Worm (Caenorhabditis elegans) whole organism, L4 larva: ENCODE data around the gene nhr-103.

Experiments used
- D1046.2 ChIP-seq: fragments of 200-800 bp; sonication (Bioruptor generic); IDR thresholded peaks from 2 replicates; pipeline ENCODE4 v1.3.6; 2022; ENCODE audit warnings: missing genetic modification characterization, missing compliant biosample characterization
- R02D3.7 ChIP-seq: fragments of 150-350 bp; sonication (generic microtip); optimal IDR thresholded peaks from 3 replicates; lab custom pipeline; 2014; ENCODE audit warnings: missing biosample characterization, missing genetic modification characterization
- aly-2 ChIP-seq: sonication (generic microtip); optimal IDR thresholded peaks from 2 replicates; lab custom pipeline; 2018; ENCODE audit warnings: missing biosample characterization, missing genetic modification characterization
- fkh-10 ChIP-seq: fragments of 150-350 bp; optimal IDR thresholded peaks from 2 replicates; lab custom pipeline; 2014; ENCODE audit warnings: missing biosample characterization, missing genetic modification reagents, missing genetic modification characterization
- fos-1 ChIP-seq: fragments of 150-350 bp; optimal IDR thresholded peaks from 2 replicates; lab custom pipeline; 2014; ENCODE audit warnings: missing biosample characterization, missing genetic modification characterization
- lsy-2 ChIP-seq, 2 experiments: fragments of 150-350 bp in 1 of 2; sonication (generic microtip) in 1 of 2; optimal IDR thresholded peaks; 2 replicates each; lab custom pipeline; 2014 to 2017; ENCODE audit warnings: missing biosample characterization in 2 of 2, missing genetic modification characterization in 2 of 2
- mdl-1 ChIP-seq, 2 experiments: fragments of 150-350 bp in 1 of 2; sonication (generic microtip) in 1 of 2; optimal IDR thresholded peaks; 2 replicates each; lab custom pipeline; 2014 to 2017; ENCODE audit warnings: missing biosample characterization in 2 of 2, missing genetic modification characterization in 2 of 2
- mxl-2 ChIP-seq: fragments of 200-800 bp; sonication (Bioruptor generic); conservative IDR thresholded peaks from 2 replicates; pipeline ENCODE4 v1.3.6; 2022; ENCODE audit warnings: missing genetic modification reagents, missing genetic modification characterization, missing compliant biosample characterization
- nhr-11 ChIP-seq: fragments of 150-350 bp; optimal IDR thresholded peaks from 2 replicates; lab custom pipeline; 2014; ENCODE audit warnings: missing biosample characterization, missing genetic modification characterization
- nhr-77 ChIP-seq: fragments of 150-350 bp; optimal IDR thresholded peaks from 2 replicates; lab custom pipeline; 2014; ENCODE audit warnings: missing biosample characterization, missing genetic modification characterization
- pha-4 ChIP-seq, 2 experiments: fragments of 150-350 bp in 1 of 2; fragments of 200-800 bp in 1 of 2; sonication (Bioruptor generic) in 1 of 2; IDR thresholded peaks in 1 of 2; optimal IDR thresholded peaks in 1 of 2; 2 replicates each; pipeline versions ENCODE4 v1.3.6 to Lab custom; 2014 to 2022; ENCODE audit warnings: missing genetic modification characterization in 2 of 2, missing genetic modification reagents in 2 of 2, missing biosample characterization in 1 of 2, missing compliant biosample characterization in 1 of 2
- unc-130 ChIP-seq: sonication (generic microtip); optimal IDR thresholded peaks from 2 replicates; lab custom pipeline; 2016; ENCODE audit warnings: missing genetic modification reagents, missing genetic modification characterization, missing compliant biosample characterization
- unc-39 ChIP-seq: sonication (generic microtip); optimal IDR thresholded peaks from 2 replicates; lab custom pipeline; 2017; ENCODE audit warnings: missing biosample characterization, missing genetic modification characterization
- ztf-11 ChIP-seq: fragments of 150-350 bp; optimal IDR thresholded peaks from 2 replicates; lab custom pipeline; 2014; ENCODE audit warnings: missing biosample characterization, missing genetic modification characterization

ce11 chrV:2199594-2199993 is 25.6 kb upstream of the nhr-103 start:
- TF ChIP-seq nhr-11 (no peak), R02D3.7 (tag; lab: Kevin White, UChicago) (no peak), unc-39 (tag; lab: Kevin White, UChicago) (no peak), unc-130 (no peak), fos-1 (no peak), mdl-1 (tag; optimal IDR thresholded peaks at IDR 0.05; lab: Kevin White, UChicago) (no peak), lsy-2 (tag; optimal IDR thresholded peaks at IDR 0.05; lab: Kevin White, UChicago) (no peak), fkh-10 (no peak), aly-2 (no peak), mxl-2 (GFP tag; lab: Robert Waterston, UW) (no peak), nhr-77 (tag; lab: Kevin White, UChicago) (no peak), D1046.2 (GFP tag; lab: Robert Waterston, UW) (no peak), pha-4 (GFP tag; IDR thresholded peaks at IDR 0.05; lab: Robert Waterston, UW) (no peak), pha-4 (tag; optimal IDR thresholded peaks at IDR 0.05; lab: Kevin White, UChicago) (no peak), ztf-11 (tag; lab: Kevin White, UChicago) (no peak)
